Worm (Caenorhabditis elegans) whole organism, early embryonic: ENCODE measurements around the gene C10E2.2.

Experiments
- B0310.2 ChIP-seq: sonication (generic microtip); optimal IDR thresholded peaks from 2 replicates; lab custom pipeline; 2016; ENCODE audit warnings: mild to moderate bottlenecking, missing genetic modification characterization, missing compliant biosample characterization
- ceh-36 ChIP-seq: sonication (generic microtip); optimal IDR thresholded peaks from 2 replicates; lab custom pipeline; 2016; ENCODE audit warnings: missing genetic modification characterization, inconsistent platforms, missing compliant biosample characterization
- flt-1 ChIP-seq: fragments of 200-800 bp; sonication (Bioruptor generic); IDR thresholded peaks from 2 replicates; pipeline ENCODE4 v1.3.6; 2022; ENCODE audit warnings: missing genetic modification characterization, missing compliant biosample characterization
- hmbx-1 ChIP-seq: sonication (generic microtip); optimal IDR thresholded peaks from 2 replicates; lab custom pipeline; 2016; ENCODE audit warnings: mild to moderate bottlenecking, missing genetic modification characterization, missing compliant biosample characterization
- tbx-37 ChIP-seq: fragments of 200-800 bp; sonication (Bioruptor generic); conservative IDR thresholded peaks from 2 replicates; pipeline ENCODE4 v1.3.6; 2022; ENCODE audit warnings: missing genetic modification reagents, missing genetic modification characterization, missing compliant biosample characterization

DNA sequence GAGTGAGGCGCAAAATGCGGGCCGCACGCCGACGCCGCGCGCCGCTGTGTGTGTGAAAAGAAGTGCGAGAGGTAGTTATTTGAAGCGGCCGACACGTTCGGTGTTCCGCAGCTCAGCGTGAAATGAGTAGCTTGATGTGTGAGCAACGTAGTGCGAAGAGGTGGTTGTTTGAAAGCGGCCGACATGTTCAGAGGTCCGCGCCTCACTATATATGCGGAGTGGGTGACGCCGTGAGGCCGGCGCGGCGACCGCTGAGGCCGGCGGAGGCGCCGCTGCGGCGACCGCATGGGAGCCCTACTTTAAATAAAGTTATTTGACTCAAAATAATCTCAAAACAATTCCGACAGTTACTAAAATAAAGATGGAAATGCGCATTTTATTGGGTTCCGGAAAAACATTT is 48.2 kb upstream of the C10E2.2 start:
- TF ChIP-seq ceh-36 (tag; lab: Kevin White, UChicago) (no peak), B0310.2 (tag; lab: Kevin White, UChicago) (no peak), tbx-37 (no peak), flt-1 (GFP tag; lab: Robert Waterston, UW) (no peak), hmbx-1 (no peak)
